Fruit fly (Drosophila melanogaster) whole organism, wandering third instar larva: ENCODE results near the gene Lst8.

Experiments
- Abd-B ChIP-seq: fragments of >200 bp; optimal IDR thresholded peaks from 2 replicates; lab custom pipeline; 2017; ENCODE audit warnings: missing biosample characterization, missing genetic modification characterization
- CG32264 ChIP-seq: fragments of 200-800 bp; sonication (Bioruptor generic); optimal IDR thresholded peaks from 2 replicates; lab custom pipeline; 2016; ENCODE audit warnings: missing biosample characterization, missing genetic modification characterization
- CG9705 ChIP-seq: fragments of 200-800 bp; sonication (Bioruptor generic); optimal IDR thresholded peaks from 2 replicates; lab custom pipeline; 2018; ENCODE audit warnings: missing biosample characterization, mild to moderate bottlenecking, missing genetic modification characterization
- Dfd ChIP-seq: fragments of >200 bp; optimal IDR thresholded peaks from 2 replicates; lab custom pipeline; 2017; ENCODE audit warnings: missing biosample characterization, missing genetic modification characterization
- Dif ChIP-seq: fragments of 200-275, 200-300 bp; sonication (Bioruptor generic); optimal IDR thresholded peaks from 2 replicates; lab custom pipeline; 2018; ENCODE audit warnings: missing biosample characterization, missing genetic modification characterization; ENCODE audit not compliant: partially characterized antibody
- GATAd ChIP-seq: sonication (Bioruptor generic); optimal IDR thresholded peaks from 2 replicates; lab custom pipeline; 2016; ENCODE audit warnings: missing biosample characterization, missing genetic modification characterization
- HLH106 ChIP-seq: fragments of 200-800 bp; optimal IDR thresholded peaks from 3 replicates; lab custom pipeline; 2019; ENCODE audit warnings: missing biosample characterization, mild to moderate bottlenecking, missing genetic modification characterization, moderate library complexity
- Hnf4 ChIP-seq: fragments of 200-800 bp; sonication (Bioruptor generic); optimal IDR thresholded peaks from 2 replicates; lab custom pipeline; 2016; ENCODE audit warnings: missing biosample characterization, mild to moderate bottlenecking, missing genetic modification characterization
- Hr83 ChIP-seq: fragments of 200-300 bp; sonication (Bioruptor generic); optimal IDR thresholded peaks from 2 replicates; lab custom pipeline; 2016; ENCODE audit warnings: missing biosample characterization, mild to moderate bottlenecking, missing genetic modification characterization, moderate library complexity; ENCODE audit not compliant: poor library complexity, severe bottlenecking
- Jra ChIP-seq: sonication (Bioruptor generic); optimal IDR thresholded peaks from 2 replicates; lab custom pipeline; 2016; ENCODE audit warnings: missing biosample characterization, missing genetic modification characterization
- Mio ChIP-seq: sonication (Bioruptor generic); optimal IDR thresholded peaks from 2 replicates; lab custom pipeline; 2016; ENCODE audit warnings: missing biosample characterization, missing genetic modification characterization
- Myc ChIP-seq: fragments of >200 bp; optimal IDR thresholded peaks from 2 replicates; lab custom pipeline; 2017
- N ChIP-seq: fragments of >200 bp; optimal IDR thresholded peaks from 2 replicates; lab custom pipeline; 2018; ENCODE audit warnings: missing biosample characterization, missing external identifiers, missing genetic modification characterization
- Rel ChIP-seq, 2 experiments: fragments of 200-800 bp; sonication (Bioruptor generic) in 1 of 2; optimal IDR thresholded peaks; 2 replicates in 1 of 2; 3 replicates in 1 of 2; lab custom pipeline; 2016 to 2019; ENCODE audit warnings: mild to moderate bottlenecking in 2 of 2, missing biosample characterization in 2 of 2, missing genetic modification characterization in 2 of 2, moderate library complexity in 1 of 2
- Sp1 ChIP-seq: fragments of 200-800 bp; sonication (Bioruptor generic); optimal IDR thresholded peaks from 3 replicates; lab custom pipeline; 2019; ENCODE audit warnings: missing biosample characterization, mild to moderate bottlenecking, missing genetic modification characterization, moderate library complexity
- Vsx2 ChIP-seq: fragments of 200-300, 225-300 bp; sonication (Bioruptor generic); optimal IDR thresholded peaks from 2 replicates; lab custom pipeline; 2018; ENCODE audit warnings: missing biosample characterization, missing genetic modification characterization; ENCODE audit not compliant: partially characterized antibody
- brk ChIP-seq: fragments of 200-800 bp; sonication (Bioruptor generic); optimal IDR thresholded peaks from 2 replicates; lab custom pipeline; 2016; ENCODE audit warnings: missing biosample characterization, mild to moderate bottlenecking, missing genetic modification characterization
- dmrt93B ChIP-seq: fragments of 200-800 bp; sonication (Bioruptor generic); optimal IDR thresholded peaks from 2 replicates; lab custom pipeline; 2018; ENCODE audit warnings: missing biosample characterization, mild to moderate bottlenecking, missing genetic modification characterization
- ey ChIP-seq: fragments of 200-800 bp; sonication (Bioruptor generic); optimal IDR thresholded peaks from 2 replicates; lab custom pipeline; 2016; ENCODE audit warnings: missing biosample characterization, missing genetic modification characterization
- foxo ChIP-seq, 2 experiments: fragments of 200-800 bp; sonication (Bioruptor generic); optimal IDR thresholded peaks; 2 replicates in 1 of 2; 3 replicates in 1 of 2; lab custom pipeline; 2016 to 2017; ENCODE audit warnings: missing biosample characterization in 2 of 2, missing genetic modification characterization in 2 of 2
- fru ChIP-seq: fragments of 200-800 bp; sonication (Bioruptor generic); optimal IDR thresholded peaks from 3 replicates; lab custom pipeline; 2016; ENCODE audit warnings: missing biosample characterization, mild to moderate bottlenecking, missing genetic modification characterization
- h ChIP-seq: fragments of 200-800 bp; sonication (Bioruptor generic); optimal IDR thresholded peaks from 3 replicates; lab custom pipeline; 2016; ENCODE audit warnings: missing biosample characterization, mild to moderate bottlenecking, missing genetic modification characterization
- jim ChIP-seq: fragments of 175-275, 200-325 bp; sonication (Bioruptor generic); optimal IDR thresholded peaks from 2 replicates; lab custom pipeline; 2016; ENCODE audit warnings: missing biosample characterization, mild to moderate bottlenecking, missing genetic modification characterization
- pan ChIP-seq: fragments of >200 bp; optimal IDR thresholded peaks from 2 replicates; lab custom pipeline; 2017
- psq ChIP-seq: fragments of 200-800 bp; sonication (Bioruptor generic); optimal IDR thresholded peaks from 3 replicates; lab custom pipeline; 2017; ENCODE audit warnings: missing biosample characterization, mild to moderate bottlenecking, missing genetic modification characterization, moderate library complexity
- rgr ChIP-seq: fragments of 200-800 bp; sonication (Bioruptor generic); optimal IDR thresholded peaks from 3 replicates; lab custom pipeline; 2016; ENCODE audit warnings: missing biosample characterization, mild to moderate bottlenecking, missing genetic modification characterization
- sage ChIP-seq: fragments of 200-800 bp; sonication (Bioruptor generic); optimal IDR thresholded peaks from 2 replicates; lab custom pipeline; 2016; ENCODE audit warnings: missing biosample characterization, mild to moderate bottlenecking, missing genetic modification characterization
- sv ChIP-seq: fragments of 200-800 bp; sonication (Bioruptor generic); optimal IDR thresholded peaks from 3 replicates; lab custom pipeline; 2016; ENCODE audit warnings: missing biosample characterization, missing genetic modification characterization
- usp ChIP-seq: fragments of >200 bp; optimal IDR thresholded peaks from 2 replicates; lab custom pipeline; 2017; ENCODE audit warnings: missing biosample characterization, missing genetic modification characterization
- woc ChIP-seq: sonication (Bioruptor generic); optimal IDR thresholded peaks from 2 replicates; lab custom pipeline; 2016; ENCODE audit warnings: missing biosample characterization, mild to moderate bottlenecking, missing genetic modification characterization

Lst8 gene

dm6 chrX:9599158-9600082 is 6.3 kb downstream of the Lst8 start:
- TF ChIP-seq Hr83 (GFP tag; lab: Kevin White, UChicago), result no peak
- no peak for TF ChIP-seq GATAd (GFP tag; lab: Kevin White, UChicago)
- no peak for TF ChIP-seq Sp1 (GFP tag; lab: Kevin White, UChicago)
- no peak for TF ChIP-seq CG9705
- TF ChIP-seq foxo (GFP tag; optimal IDR thresholded peaks at IDR 0.05; lab: Kevin White, UChicago), result no peak
- peak; percentile 55 for TF ChIP-seq Dif
- TF ChIP-seq ey (GFP tag; lab: Kevin White, UChicago), result no peak
- TF ChIP-seq Dfd (GFP tag; lab: Kevin White, UChicago), result no peak
- TF ChIP-seq Rel (GFP tag; optimal IDR thresholded peaks at IDR 0.05; lab: Kevin White, UChicago), result no peak
- peak; percentile 2 for TF ChIP-seq Rel (tag; optimal IDR thresholded peaks at IDR 0.05; lab: Kevin White, UChicago)
- no peak for TF ChIP-seq CG32264 (GFP tag; lab: Kevin White, UChicago)
- peak; percentile 28 for TF ChIP-seq h (GFP tag; lab: Kevin White, UChicago)
- TF ChIP-seq pan (lab: Kevin White, UChicago), result no peak
- TF ChIP-seq N (GFP tag; lab: Kevin White, UChicago), result no peak
- no peak for TF ChIP-seq Jra
- no peak for TF ChIP-seq brk (GFP tag; lab: Kevin White, UChicago)
- no peak for TF ChIP-seq Abd-B (GFP tag; lab: Kevin White, UChicago)

- TF ChIP-seq foxo (GFP tag; optimal IDR thresholded peaks at IDR 0.05; lab: Kevin White, UChicago) (no peak), Hnf4 (GFP tag; lab: Kevin White, UChicago) (no peak), Jra (no peak), h (GFP tag; lab: Kevin White, UChicago) (peak; percentile 21), Abd-B (GFP tag; lab: Kevin White, UChicago) (no peak), psq (no peak), CG9705 (no peak), Rel (GFP tag; optimal IDR thresholded peaks at IDR 0.05; lab: Kevin White, UChicago) (no peak), Rel (tag; optimal IDR thresholded peaks at IDR 0.05; lab: Kevin White, UChicago) (peak; percentile 89), pan (lab: Kevin White, UChicago) (no peak), rgr (GFP tag; lab: Kevin White, UChicago) (no peak), jim (GFP tag; lab: Kevin White, UChicago) (no peak), Myc (no peak), Vsx2 (no peak), Sp1 (GFP tag; lab: Kevin White, UChicago) (no peak), usp (no peak)
Observed at dm6 chrX:9598106-9598505, 7.7 kb downstream of the Lst8 start.

dm6 chrX:9595312-9595931 is 10.3 kb downstream of the Lst8 start:
- TF ChIP-seq rgr (GFP tag; lab: Kevin White, UChicago) (no peak), Jra (no peak), sv (no peak), h (GFP tag; lab: Kevin White, UChicago) (no peak), dmrt93B (GFP tag; lab: Kevin White, UChicago) (no peak), sage (no peak), Vsx2 (no peak), Dif (no peak), psq (no peak), CG32264 (GFP tag; lab: Kevin White, UChicago) (no peak), Mio (GFP tag; lab: Kevin White, UChicago) (no peak), HLH106 (tag; lab: Kevin White, UChicago) (no peak), Hr83 (GFP tag; lab: Kevin White, UChicago) (no peak), CG9705 (no peak)

dm6 chrX:9594446-9594845 is 11.3 kb downstream of the Lst8 start:
- no peak for TF ChIP-seq fru (GFP tag; lab: Kevin White, UChicago)
- TF ChIP-seq woc, result no peak
- no peak for TF ChIP-seq Myc
